Worm (Caenorhabditis elegans) whole organism, young adult: ENCODE data around the gene C15H9.3.

Experiments
- B0035.1 ChIP-seq: sonication (generic microtip); optimal IDR thresholded peaks from 2 replicates; lab custom pipeline; 2016; ENCODE audit warnings: missing genetic modification characterization, mild to moderate bottlenecking, missing compliant biosample characterization, missing genotype, missing genetic modification reagents
- B0336.3 ChIP-seq: fragments of 200-800 bp; sonication (Bioruptor generic); IDR thresholded peaks from 2 replicates; pipeline ENCODE4 v1.3.6; 2022; ENCODE audit warnings: missing genetic modification characterization, missing compliant biosample characterization
- C06A6.2 ChIP-seq: fragments of 200-800 bp; sonication (Bioruptor generic); conservative IDR thresholded peaks from 2 replicates; pipeline ENCODE4 v1.3.6; 2022; ENCODE audit warnings: missing genetic modification characterization, missing compliant biosample characterization
- F39B2.1 ChIP-seq: fragments of 200-800 bp; sonication (Bioruptor generic); IDR thresholded peaks from 2 replicates; pipeline ENCODE4 v1.3.6; 2022; ENCODE audit warnings: missing genetic modification reagents, missing genetic modification characterization, missing compliant biosample characterization
- F55B11.4 ChIP-seq: sonication (generic microtip); optimal IDR thresholded peaks from 2 replicates; lab custom pipeline; 2016; ENCODE audit warnings: missing compliant biosample characterization, missing genetic modification characterization, borderline replicate concordance; ENCODE audit not compliant: insufficient read depth
- K11D2.4 ChIP-seq: fragments of 200-800 bp; sonication (Bioruptor generic); IDR thresholded peaks from 2 replicates; pipeline ENCODE4 v1.3.6; 2022; ENCODE audit warnings: missing genetic modification reagents, missing genetic modification characterization, missing compliant biosample characterization
- Y56A3A.18 ChIP-seq: fragments of 200-800 bp; sonication (Bioruptor generic); IDR thresholded peaks from 2 replicates; pipeline ENCODE4 v1.3.6; 2022; ENCODE audit warnings: missing genetic modification reagents, missing genetic modification characterization, missing compliant biosample characterization
- Y95B8A.8 ChIP-seq: fragments of 200-800 bp; sonication (Bioruptor generic); IDR thresholded peaks from 2 replicates; pipeline ENCODE4 v1.3.6; 2022; ENCODE audit warnings: missing genetic modification reagents, missing genetic modification characterization, missing compliant biosample characterization
- akir-1 ChIP-seq: fragments of 200-800 bp; sonication (Bioruptor generic); optimal IDR thresholded peaks from 2 replicates; lab custom pipeline; 2018; ENCODE audit warnings: mild to moderate bottlenecking, missing genetic modification characterization, moderate library complexity, missing compliant biosample characterization
- ama-1 ChIP-seq, 3 experiments: fragments of 150-350 bp in 1 of 3; sonication (generic microtip) in 2 of 3; optimal IDR thresholded peaks; 2 replicates each; lab custom pipeline; 2014 to 2018; ENCODE audit warnings: missing biosample characterization in 2 of 3, missing genetic modification characterization in 2 of 3, missing genetic modification reagents in 2 of 3
- aptf-3 ChIP-seq: fragments of 200-800 bp; sonication (Bioruptor generic); IDR thresholded peaks from 2 replicates; pipeline ENCODE4 v1.3.6; 2022; ENCODE audit warnings: missing genetic modification characterization, missing compliant biosample characterization
- atf-7 ChIP-seq: sonication (generic microtip); optimal IDR thresholded peaks from 2 replicates; lab custom pipeline; 2017; ENCODE audit warnings: mild to moderate bottlenecking, missing genetic modification characterization, missing compliant biosample characterization
- attf-5 ChIP-seq: fragments of 200-800 bp; sonication (Bioruptor generic); optimal IDR thresholded peaks from 2 replicates; lab custom pipeline; 2018; ENCODE audit warnings: mild to moderate bottlenecking, missing genetic modification characterization, missing compliant biosample characterization
- bed-1 ChIP-seq: fragments of 200-800 bp; sonication (Bioruptor generic); IDR thresholded peaks from 2 replicates; pipeline ENCODE4 v1.3.6; 2022; ENCODE audit warnings: missing genetic modification reagents, missing genetic modification characterization, missing compliant biosample characterization
- bed-2 ChIP-seq: fragments of 200-800 bp; sonication (Bioruptor generic); IDR thresholded peaks from 2 replicates; pipeline ENCODE4 v1.3.6; 2022; ENCODE audit warnings: missing genetic modification reagents, missing genetic modification characterization, missing compliant biosample characterization
- cebp-2 ChIP-seq: fragments of 200-800 bp; sonication (Bioruptor generic); IDR thresholded peaks from 2 replicates; pipeline ENCODE4 v1.3.6; 2022; ENCODE audit warnings: missing genetic modification characterization, missing compliant biosample characterization
- ceh-27 ChIP-seq: fragments of 200-800 bp; sonication (Bioruptor generic); optimal IDR thresholded peaks from 2 replicates; lab custom pipeline; 2018; ENCODE audit warnings: mild to moderate bottlenecking, missing genetic modification characterization, moderate library complexity, missing compliant biosample characterization
- ceh-40 ChIP-seq: fragments of 200-800 bp; sonication (Bioruptor generic); IDR thresholded peaks from 2 replicates; pipeline ENCODE4 v1.3.6; 2022; ENCODE audit warnings: missing genetic modification characterization, missing compliant biosample characterization
- ceh-91 ChIP-seq: fragments of 200-800 bp; sonication (Bioruptor generic); IDR thresholded peaks from 2 replicates; pipeline ENCODE4 v1.3.6; 2022; ENCODE audit warnings: missing genetic modification reagents, missing genetic modification characterization, missing compliant biosample characterization
- dox-1 ChIP-seq: fragments of 200-800 bp; sonication (Bioruptor generic); IDR thresholded peaks from 2 replicates; pipeline ENCODE4 v1.3.6; 2022; ENCODE audit warnings: missing genetic modification reagents, missing genetic modification characterization, missing compliant biosample characterization
- dpff-1 ChIP-seq: sonication (generic microtip); optimal IDR thresholded peaks from 2 replicates; lab custom pipeline; 2017; ENCODE audit warnings: mild to moderate bottlenecking, missing genetic modification characterization, missing compliant biosample characterization
- egl-44 ChIP-seq: fragments of 200-800 bp; sonication (Bioruptor generic); IDR thresholded peaks from 2 replicates; pipeline ENCODE4 v1.3.6; 2022; ENCODE audit warnings: missing genetic modification reagents, missing genetic modification characterization, missing compliant biosample characterization
- egrh-3 ChIP-seq: fragments of 200-800 bp; sonication (Bioruptor generic); IDR thresholded peaks from 2 replicates; pipeline ENCODE4 v1.3.6; 2022; ENCODE audit warnings: missing genetic modification reagents, missing genetic modification characterization, missing compliant biosample characterization
- ekl-4 ChIP-seq: fragments of 200-800 bp; sonication (Bioruptor generic); IDR thresholded peaks from 2 replicates; pipeline ENCODE4 v1.3.6; 2022; ENCODE audit warnings: missing genetic modification reagents, missing genetic modification characterization, missing compliant biosample characterization
- him-1 ChIP-seq: sonication (generic microtip); optimal IDR thresholded peaks from 2 replicates; lab custom pipeline; 2016; ENCODE audit warnings: missing genotype, missing genetic modification reagents, missing genetic modification characterization, missing compliant biosample characterization
- hlh-26 ChIP-seq: fragments of 200-800 bp; sonication (Bioruptor generic); conservative IDR thresholded peaks from 2 replicates; pipeline ENCODE4 v1.3.6; 2022; ENCODE audit warnings: missing genetic modification reagents, missing genetic modification characterization, missing compliant biosample characterization
- hrde-1 ChIP-seq: sonication (generic microtip); optimal IDR thresholded peaks from 2 replicates; lab custom pipeline; 2016; ENCODE audit warnings: missing genetic modification characterization, mild to moderate bottlenecking, missing compliant biosample characterization, moderate library complexity, missing genotype, missing genetic modification reagents, borderline replicate concordance
- let-607 ChIP-seq, 2 experiments: fragments of 200-800 bp in 1 of 2; sonication (Bioruptor generic) in 1 of 2; sonication (generic microtip) in 1 of 2; optimal IDR thresholded peaks; 2 replicates each; lab custom pipeline; 2016 to 2018; ENCODE audit warnings: mild to moderate bottlenecking in 2 of 2, missing compliant biosample characterization in 2 of 2, missing genetic modification characterization in 2 of 2, moderate library complexity in 2 of 2, missing genotype in 1 of 2
- lin-40 ChIP-seq: sonication (generic microtip); optimal IDR thresholded peaks from 2 replicates; lab custom pipeline; 2016; ENCODE audit warnings: missing genetic modification characterization, mild to moderate bottlenecking, missing compliant biosample characterization, missing genotype, missing genetic modification reagents
- lir-1 ChIP-seq: fragments of 200-800 bp; sonication (Bioruptor generic); conservative IDR thresholded peaks from 2 replicates; pipeline ENCODE4 v1.3.6; 2022; ENCODE audit warnings: missing genetic modification reagents, missing genetic modification characterization, missing compliant biosample characterization
- madf-10 ChIP-seq: sonication (generic microtip); optimal IDR thresholded peaks from 2 replicates; lab custom pipeline; 2016; ENCODE audit warnings: mild to moderate bottlenecking, missing genetic modification characterization, missing compliant biosample characterization
- mes-4 ChIP-seq: sonication (generic microtip); optimal IDR thresholded peaks from 2 replicates; lab custom pipeline; 2016; ENCODE audit warnings: missing genotype, missing genetic modification characterization, missing compliant biosample characterization
- nfya-2 ChIP-seq: fragments of 200-800 bp; sonication (Bioruptor generic); IDR thresholded peaks from 2 replicates; pipeline ENCODE4 v1.3.6; 2022; ENCODE audit warnings: missing genetic modification reagents, missing genetic modification characterization, missing compliant biosample characterization
- nhr-80 ChIP-seq: sonication (generic microtip); optimal IDR thresholded peaks from 2 replicates; lab custom pipeline; 2016; ENCODE audit warnings: missing genetic modification characterization, missing compliant biosample characterization
- pha-4 ChIP-seq: fragments of 150-350 bp; sonication (generic microtip); optimal IDR thresholded peaks from 2 replicates; lab custom pipeline; 2014; ENCODE audit warnings: missing biosample characterization, missing genetic modification reagents, missing genetic modification characterization
- repo-1 ChIP-seq: sonication (generic microtip); optimal IDR thresholded peaks from 2 replicates; lab custom pipeline; 2017; ENCODE audit warnings: mild to moderate bottlenecking, missing genetic modification characterization, missing compliant biosample characterization
- sdz-38 ChIP-seq: sonication (generic microtip); optimal IDR thresholded peaks from 2 replicates; lab custom pipeline; 2016; ENCODE audit warnings: missing genotype, missing genetic modification characterization, missing compliant biosample characterization
- snpc-1.3 ChIP-seq: sonication (generic microtip); optimal IDR thresholded peaks from 2 replicates; lab custom pipeline; 2017; ENCODE audit warnings: missing genetic modification characterization, mild to moderate bottlenecking, missing compliant biosample characterization, antibody characterized with exemption, moderate library complexity, missing genotype, missing genetic modification reagents; ENCODE audit not compliant: insufficient read depth
- tbx-9 ChIP-seq: sonication (generic microtip); optimal IDR thresholded peaks from 2 replicates; lab custom pipeline; 2016; ENCODE audit warnings: borderline replicate concordance, missing genetic modification characterization, inconsistent platforms, missing compliant biosample characterization
- unc-62 ChIP-seq: fragments of 150-350 bp; optimal IDR thresholded peaks from 2 replicates; lab custom pipeline; 2014; ENCODE audit warnings: missing biosample characterization, missing genetic modification reagents, missing genetic modification characterization
- ztf-18 ChIP-seq: sonication (generic microtip); optimal IDR thresholded peaks from 2 replicates; lab custom pipeline; 2016; ENCODE audit warnings: missing genotype, mild to moderate bottlenecking, missing genetic modification characterization, missing compliant biosample characterization
- ztf-22 ChIP-seq: fragments of 200-800 bp; sonication (Bioruptor generic); optimal IDR thresholded peaks from 2 replicates; lab custom pipeline; 2018; ENCODE audit warnings: mild to moderate bottlenecking, missing genetic modification characterization, moderate library complexity, missing compliant biosample characterization
- ztf-26 ChIP-seq: sonication (generic microtip); optimal IDR thresholded peaks from 2 replicates; lab custom pipeline; 2017; ENCODE audit warnings: missing genetic modification characterization, missing compliant biosample characterization
- ztf-28 ChIP-seq: fragments of 200-800 bp; sonication (Bioruptor generic); IDR thresholded peaks from 2 replicates; pipeline ENCODE4 v1.3.6; 2022; ENCODE audit warnings: missing genetic modification reagents, missing genetic modification characterization, missing compliant biosample characterization

C15H9.3 gene

DNA sequence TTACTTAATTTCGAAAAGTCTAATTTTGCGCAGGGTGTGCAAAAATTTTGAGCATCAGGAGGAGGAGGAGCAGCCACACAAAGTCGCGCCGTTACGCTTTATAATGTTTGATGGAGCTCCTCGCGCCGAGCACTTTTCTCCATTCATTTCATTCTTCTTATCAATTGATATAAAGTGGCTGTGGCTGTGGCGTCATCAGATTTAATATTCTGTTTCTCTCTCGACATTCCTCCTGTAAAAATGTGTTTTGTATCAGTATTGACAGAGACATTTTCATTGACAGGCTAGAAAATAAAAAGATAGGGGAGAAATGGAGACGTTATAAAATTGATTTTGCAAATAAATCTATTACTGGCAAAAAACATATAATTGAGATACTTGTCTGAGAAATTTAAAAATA lies 13.7 kb downstream of the C15H9.3 start:
- no peak for TF ChIP-seq hlh-26
- no peak for TF ChIP-seq K11D2.4 (GFP tag; lab: Robert Waterston, UW)
- TF ChIP-seq ztf-18 (tag; lab: Kevin White, UChicago): no peak
- TF ChIP-seq B0035.1: no peak
- TF ChIP-seq nfya-2 (GFP tag; lab: Robert Waterston, UW): no peak
- TF ChIP-seq repo-1 (tag; lab: Kevin White, UChicago): no peak
- TF ChIP-seq aptf-3 (GFP tag; lab: Robert Waterston, UW): no peak
- no peak for TF ChIP-seq ekl-4 (GFP tag; lab: Robert Waterston, UW)
- peak; percentile 51 for TF ChIP-seq atf-7 (tag; lab: Kevin White, UChicago)
- TF ChIP-seq dox-1: peak; percentile 41; the same call in 1 of the 2 replicates
- no peak for TF ChIP-seq snpc-1.3 (tag; lab: Kevin White, UChicago)
- no peak for TF ChIP-seq sdz-38 (tag; lab: Kevin White, UChicago)
- TF ChIP-seq egrh-3 (GFP tag; lab: Robert Waterston, UW): no peak
- no peak for TF ChIP-seq unc-62
- no peak for TF ChIP-seq mes-4 (tag; lab: Kevin White, UChicago)
- no peak for TF ChIP-seq bed-1 (GFP tag; lab: Robert Waterston, UW)
- no peak for TF ChIP-seq Y56A3A.18
- TF ChIP-seq ama-1 (optimal IDR thresholded peaks at IDR 0.05; lab: Kevin White, UChicago): no peak
- no peak for TF ChIP-seq ama-1 (GFP tag; optimal IDR thresholded peaks at IDR 0.05; lab: Kevin White, UChicago)
- TF ChIP-seq pha-4 (tag; lab: Kevin White, UChicago): no peak
- no peak for TF ChIP-seq F39B2.1 (GFP tag; lab: Robert Waterston, UW)
- TF ChIP-seq bed-2 (GFP tag; lab: Robert Waterston, UW): no peak
- TF ChIP-seq ztf-28 (GFP tag; lab: Robert Waterston, UW): no peak
- no peak for TF ChIP-seq F55B11.4 (tag; lab: Kevin White, UChicago)
- no peak for TF ChIP-seq akir-1 (GFP tag; lab: Kevin White, UChicago)
- TF ChIP-seq egl-44 (GFP tag; lab: Robert Waterston, UW): no peak
- TF ChIP-seq ceh-40: no peak
- TF ChIP-seq B0336.3 (GFP tag; lab: Robert Waterston, UW): peak; percentile 47; the same call in 1 of the 2 replicates
- TF ChIP-seq lir-1 (GFP tag; lab: Robert Waterston, UW): no peak
- no peak for TF ChIP-seq ceh-91 (GFP tag; lab: Robert Waterston, UW)
- no peak for TF ChIP-seq madf-10 (tag; lab: Kevin White, UChicago)
- no peak for TF ChIP-seq ztf-26
- TF ChIP-seq cebp-2: no peak
- no peak for TF ChIP-seq ztf-22
- TF ChIP-seq him-1: no peak
- TF ChIP-seq lin-40 (tag; lab: Kevin White, UChicago): peak; percentile 2
- TF ChIP-seq hrde-1 (tag; lab: Kevin White, UChicago): no peak
- TF ChIP-seq tbx-9 (tag; lab: Kevin White, UChicago): no peak
- peak in 1 of 2 experiments; percentile 12 for TF ChIP-seq let-607 (tag; optimal IDR thresholded peaks at IDR 0.05; lab: Kevin White, UChicago)
- no peak for TF ChIP-seq ceh-27
- no peak for TF ChIP-seq dpff-1 (tag; lab: Kevin White, UChicago)
- no peak for TF ChIP-seq attf-5 (GFP tag; lab: Kevin White, UChicago)
- peak; percentile 88 for TF ChIP-seq nhr-80
- no peak for TF ChIP-seq C06A6.2 (GFP tag; lab: Robert Waterston, UW)
- no peak for TF ChIP-seq Y95B8A.8 (GFP tag; lab: Robert Waterston, UW)
